Worm (Caenorhabditis elegans) whole organism, early embryonic: ENCODE results near the gene F58E6.6.

Experiments used
- B0310.2 ChIP-seq: sonication (generic microtip); optimal IDR thresholded peaks from 2 replicates; lab custom pipeline; 2016; ENCODE audit warnings: mild to moderate bottlenecking, missing genetic modification characterization, missing compliant biosample characterization
- F13C5.2 ChIP-seq: sonication (generic microtip); optimal IDR thresholded peaks from 2 replicates; lab custom pipeline; 2017; ENCODE audit warnings: mild to moderate bottlenecking, missing genetic modification characterization, inconsistent platforms, missing compliant biosample characterization
- aly-1 ChIP-seq: sonication (generic microtip); optimal IDR thresholded peaks from 2 replicates; lab custom pipeline; 2016; ENCODE audit warnings: missing genetic modification characterization, missing compliant biosample characterization
- ama-1 ChIP-seq: fragments of 150-350 bp; optimal IDR thresholded peaks from 2 replicates; lab custom pipeline; 2014
- ceh-13 ChIP-seq: fragments of 200-800 bp; sonication (Bioruptor generic); optimal IDR thresholded peaks from 2 replicates; lab custom pipeline; 2018; ENCODE audit warnings: mild to moderate bottlenecking, missing genetic modification characterization, missing compliant biosample characterization
- ceh-36 ChIP-seq: sonication (generic microtip); optimal IDR thresholded peaks from 2 replicates; lab custom pipeline; 2016; ENCODE audit warnings: missing genetic modification characterization, inconsistent platforms, missing compliant biosample characterization
- ets-7 ChIP-seq: sonication (generic microtip); optimal IDR thresholded peaks from 2 replicates; lab custom pipeline; 2016; ENCODE audit warnings: missing genotype, missing genetic modification characterization, missing compliant biosample characterization
- flt-1 ChIP-seq: fragments of 200-800 bp; sonication (Bioruptor generic); IDR thresholded peaks from 2 replicates; pipeline ENCODE4 v1.3.6; 2022; ENCODE audit warnings: missing genetic modification characterization, missing compliant biosample characterization
- hmbx-1 ChIP-seq: sonication (generic microtip); optimal IDR thresholded peaks from 2 replicates; lab custom pipeline; 2016; ENCODE audit warnings: mild to moderate bottlenecking, missing genetic modification characterization, missing compliant biosample characterization
- hmg-4 ChIP-seq: fragments of 200-800 bp; sonication (Bioruptor generic); optimal IDR thresholded peaks from 2 replicates; lab custom pipeline; 2018; ENCODE audit warnings: mild to moderate bottlenecking, missing genetic modification characterization, missing compliant biosample characterization
- hnd-1 ChIP-seq: sonication (generic microtip); optimal IDR thresholded peaks from 2 replicates; lab custom pipeline; 2016; ENCODE audit warnings: missing genetic modification characterization, missing compliant biosample characterization
- pes-1 ChIP-seq: fragments of 200-800 bp; sonication (Bioruptor generic); IDR thresholded peaks from 2 replicates; pipeline ENCODE4 v1.3.6; 2022; ENCODE audit warnings: missing genetic modification reagents, missing genetic modification characterization, missing compliant biosample characterization
- scrt-1 ChIP-seq: fragments of 200-800 bp; sonication (Bioruptor generic); IDR thresholded peaks from 2 replicates; pipeline ENCODE4 v1.3.6; 2022; ENCODE audit warnings: missing genetic modification characterization, missing compliant biosample characterization
- sea-1 ChIP-seq: fragments of 200-800 bp; sonication (Bioruptor generic); conservative IDR thresholded peaks from 2 replicates; pipeline ENCODE4 v1.3.6; 2022; ENCODE audit warnings: missing genetic modification characterization, missing compliant biosample characterization
- tbx-11 ChIP-seq: fragments of 200-800 bp; sonication (Bioruptor generic); IDR thresholded peaks from 2 replicates; pipeline ENCODE4 v1.3.6; 2022; ENCODE audit warnings: missing genetic modification characterization, missing compliant biosample characterization
- tbx-37 ChIP-seq: fragments of 200-800 bp; sonication (Bioruptor generic); conservative IDR thresholded peaks from 2 replicates; pipeline ENCODE4 v1.3.6; 2022; ENCODE audit warnings: missing genetic modification reagents, missing genetic modification characterization, missing compliant biosample characterization
- tra-4 ChIP-seq: sonication (generic microtip); optimal IDR thresholded peaks from 2 replicates; lab custom pipeline; 2017; ENCODE audit warnings: missing genetic modification characterization, missing compliant biosample characterization

F58E6.6 gene

ce11 chrV:9771311-9771710 is 18.5 kb upstream of the F58E6.6 start:
- TF ChIP-seq hmg-4 (GFP tag; lab: Kevin White, UChicago), result no peak
- no peak for TF ChIP-seq scrt-1 (GFP tag; lab: Robert Waterston, UW)
- no peak for TF ChIP-seq ceh-13
- TF ChIP-seq F13C5.2 (tag; lab: Kevin White, UChicago), result no peak

DNA sequence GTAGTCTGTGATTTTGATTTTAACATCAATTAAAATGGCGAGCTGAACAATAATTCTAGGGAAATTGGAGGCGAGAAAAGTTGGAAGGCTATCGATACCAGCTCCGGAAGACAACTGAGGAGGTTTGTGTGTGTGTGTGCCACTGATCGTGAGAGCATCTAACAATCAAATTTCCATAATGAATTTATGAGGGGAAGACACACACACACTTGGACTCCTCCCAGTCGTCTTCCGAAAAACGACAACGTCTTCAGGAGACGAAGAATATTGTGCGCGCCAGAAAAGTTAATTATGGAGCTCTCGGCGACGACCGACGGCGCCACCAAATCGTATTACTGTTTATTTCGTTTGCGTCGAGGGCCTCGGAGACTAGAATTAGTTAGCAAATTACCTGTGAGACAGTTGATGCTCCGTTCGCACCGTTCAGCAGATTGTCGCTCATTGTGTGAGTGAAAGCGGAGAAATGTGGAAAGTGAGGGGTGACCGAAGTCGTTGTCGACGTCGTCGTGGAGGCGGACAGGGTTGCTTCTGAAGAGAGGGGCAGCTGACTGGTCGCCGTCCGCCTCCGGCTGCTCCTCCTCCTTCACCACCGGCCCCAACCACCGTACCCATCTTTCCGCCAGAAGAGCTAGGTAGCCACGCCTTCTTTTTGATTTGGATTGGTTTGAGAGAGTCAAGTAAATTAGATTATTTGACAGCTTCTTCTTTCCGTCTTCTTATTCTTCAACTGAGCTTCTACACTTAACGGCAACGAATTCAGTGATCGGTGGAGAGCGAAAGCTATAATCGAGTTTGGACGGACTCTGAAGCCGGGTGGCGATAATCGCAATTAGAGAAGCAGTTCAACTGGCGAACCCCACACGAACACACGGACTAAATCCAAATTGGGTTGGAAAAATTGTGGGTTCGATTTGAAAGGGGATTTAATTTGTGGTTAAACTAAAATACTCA is 16.3 kb upstream of the F58E6.6 start, which contains the start of gene unc-42:
TSS of gene unc-42 (minus strand) at position 564 of the 951 bp plus-strand sequence.
- TF ChIP-seq aly-1 (tag; lab: Kevin White, UChicago), result no peak
- no peak for TF ChIP-seq ceh-36 (tag; lab: Kevin White, UChicago)

- TF ChIP-seq tbx-37 (GFP tag; lab: Robert Waterston, UW) (no peak), pes-1 (GFP tag; lab: Robert Waterston, UW) (no peak), ceh-36 (tag; lab: Kevin White, UChicago) (no peak), ets-7 (tag; lab: Kevin White, UChicago) (no peak), B0310.2 (tag; lab: Kevin White, UChicago) (no peak)
These were observed 15.1 kb upstream of the F58E6.6 start for ce11 chrV:9767941-9768340.

DNA sequence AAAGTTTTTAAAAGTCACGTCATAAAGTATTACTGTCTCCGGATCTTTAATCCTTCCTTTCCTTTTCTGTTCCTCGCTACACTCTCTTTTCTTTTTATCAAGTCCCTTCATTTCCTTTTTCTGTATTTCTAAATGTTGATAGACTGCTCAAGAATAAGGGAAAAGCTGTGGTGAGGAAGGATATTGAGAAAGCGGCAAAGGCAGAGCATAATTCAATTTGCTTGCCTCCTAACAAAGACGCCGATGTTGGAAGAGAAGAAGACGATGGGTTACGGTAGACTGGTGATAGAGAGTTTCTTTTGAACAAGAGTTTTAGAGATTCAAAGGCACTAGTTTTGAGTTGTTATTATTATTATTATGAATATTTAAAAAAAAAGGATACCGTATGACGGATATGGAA is 12.8 kb upstream of the F58E6.6 start:
- TF ChIP-seq ceh-13 (no peak), tra-4 (tag; lab: Kevin White, UChicago) (no peak), scrt-1 (GFP tag; lab: Robert Waterston, UW) (no peak), tbx-37 (GFP tag; lab: Robert Waterston, UW) (no peak), ama-1 (lab: Kevin White, UChicago) (no peak), hnd-1 (tag; lab: Kevin White, UChicago) (no peak), F13C5.2 (tag; lab: Kevin White, UChicago) (no peak)

ce11 chrV:9764552-9764951 is 11.7 kb upstream of the F58E6.6 start:
- no peak for TF ChIP-seq hmbx-1
- no peak for TF ChIP-seq B0310.2 (tag; lab: Kevin White, UChicago)
- TF ChIP-seq flt-1, result no peak
- TF ChIP-seq hmg-4 (GFP tag; lab: Kevin White, UChicago), result no peak
- TF ChIP-seq ceh-13, result no peak
- no peak for TF ChIP-seq ceh-36 (tag; lab: Kevin White, UChicago)
- no peak for TF ChIP-seq hnd-1 (tag; lab: Kevin White, UChicago)

DNA sequence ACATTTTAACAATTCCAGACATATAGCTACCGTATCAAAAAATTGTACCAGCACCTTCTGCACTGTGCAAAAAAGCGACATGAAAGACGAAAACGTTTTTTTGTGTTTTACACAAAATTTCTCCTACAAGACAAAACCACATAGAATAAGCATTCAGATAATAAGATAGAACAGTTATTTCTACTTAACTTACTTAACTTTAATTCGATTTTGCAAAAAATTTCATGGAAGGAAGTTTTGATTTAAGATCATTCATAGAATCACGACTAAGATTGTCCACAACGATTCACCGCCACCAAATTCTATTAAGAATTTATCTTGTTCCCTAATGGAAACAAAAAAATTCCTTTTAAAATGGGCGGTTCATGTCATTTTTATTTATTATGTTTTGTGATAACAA is 10.9 kb upstream of the F58E6.6 start:
- TF ChIP-seq hmbx-1, result no peak
- no peak for TF ChIP-seq ceh-36 (tag; lab: Kevin White, UChicago)
- TF ChIP-seq ceh-13, result no peak
- no peak for TF ChIP-seq flt-1
- TF ChIP-seq tbx-37 (GFP tag; lab: Robert Waterston, UW), result no peak
- no peak for TF ChIP-seq aly-1 (tag; lab: Kevin White, UChicago)
- TF ChIP-seq pes-1 (GFP tag; lab: Robert Waterston, UW), result no peak
- TF ChIP-seq scrt-1 (GFP tag; lab: Robert Waterston, UW), result no peak
- TF ChIP-seq ama-1 (lab: Kevin White, UChicago), result no peak

DNA sequence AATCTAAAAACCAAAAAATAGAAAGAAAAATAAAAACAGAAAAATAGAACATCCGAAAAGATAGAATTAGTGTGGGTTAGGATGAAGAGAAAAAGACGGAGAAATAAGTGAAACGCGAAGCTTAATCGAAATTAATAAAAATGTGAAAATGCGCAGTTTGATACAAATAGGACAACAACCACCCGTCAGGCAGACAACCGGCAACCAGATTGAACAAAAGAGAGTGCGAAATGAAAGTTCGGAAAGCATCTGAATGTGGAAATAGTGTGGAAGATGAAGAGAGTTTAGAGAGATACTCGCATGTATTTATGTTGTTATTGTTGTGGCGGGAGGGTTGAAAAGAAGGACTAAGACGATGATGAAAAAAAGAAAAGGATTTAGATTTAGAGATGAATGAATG is 5.6 kb upstream of the F58E6.6 start:
- TF ChIP-seq aly-1 (tag; lab: Kevin White, UChicago), result no peak
- no peak for TF ChIP-seq ama-1 (lab: Kevin White, UChicago)
- no peak for TF ChIP-seq B0310.2 (tag; lab: Kevin White, UChicago)
- TF ChIP-seq ceh-13, result no peak
- TF ChIP-seq ets-7 (tag; lab: Kevin White, UChicago), result no peak
- no peak for TF ChIP-seq hmg-4 (GFP tag; lab: Kevin White, UChicago)
- TF ChIP-seq hnd-1 (tag; lab: Kevin White, UChicago), result no peak
- TF ChIP-seq sea-1, result no peak
- TF ChIP-seq hmbx-1, result no peak
- no peak for TF ChIP-seq scrt-1 (GFP tag; lab: Robert Waterston, UW)
- no peak for TF ChIP-seq tbx-11 (GFP tag; lab: Robert Waterston, UW)
- no peak for TF ChIP-seq flt-1
- TF ChIP-seq ceh-36 (tag; lab: Kevin White, UChicago), result no peak
- no peak for TF ChIP-seq pes-1 (GFP tag; lab: Robert Waterston, UW)

DNA sequence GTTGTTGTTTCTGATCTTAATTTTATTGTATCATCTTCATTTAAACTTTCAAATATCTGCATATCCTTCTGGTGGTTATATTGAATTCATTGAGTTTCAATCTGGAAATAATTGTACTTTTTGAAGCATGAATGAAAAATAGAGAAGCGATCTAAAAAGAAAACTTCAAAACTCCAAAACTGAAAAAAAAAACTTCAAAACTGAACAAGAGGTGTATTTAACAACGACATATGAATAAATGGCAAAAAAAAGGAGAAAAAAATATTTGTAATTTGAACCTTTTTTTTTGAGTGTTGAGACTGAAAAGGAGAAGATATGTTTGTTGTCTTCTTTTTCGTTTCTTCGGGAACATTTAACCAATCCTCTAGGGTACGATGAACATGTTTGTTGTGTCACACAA is 5.1 kb upstream of the F58E6.6 start, which contains the start of gene F58E6.11:
TSS of gene F58E6.11 (minus strand) at position 101 of the 400 bp plus-strand sequence.
- TF ChIP-seq tbx-11 (GFP tag; lab: Robert Waterston, UW) (no peak), ceh-36 (tag; lab: Kevin White, UChicago) (no peak)

- no peak for TF ChIP-seq sea-1
- no peak for TF ChIP-seq ama-1 (lab: Kevin White, UChicago)
- no peak for TF ChIP-seq ceh-36 (tag; lab: Kevin White, UChicago)
- no peak for TF ChIP-seq pes-1 (GFP tag; lab: Robert Waterston, UW)
- TF ChIP-seq flt-1, result no peak
- no peak for TF ChIP-seq hnd-1 (tag; lab: Kevin White, UChicago)
- TF ChIP-seq scrt-1 (GFP tag; lab: Robert Waterston, UW), result no peak
- no peak for TF ChIP-seq B0310.2 (tag; lab: Kevin White, UChicago)
- TF ChIP-seq hmg-4 (GFP tag; lab: Kevin White, UChicago), result no peak
- TF ChIP-seq F13C5.2 (tag; lab: Kevin White, UChicago), result no peak
- no peak for TF ChIP-seq tbx-37 (GFP tag; lab: Robert Waterston, UW)
- no peak for TF ChIP-seq aly-1 (tag; lab: Kevin White, UChicago)
- TF ChIP-seq ceh-13, result no peak
- TF ChIP-seq tra-4 (tag; lab: Kevin White, UChicago), result no peak
- TF ChIP-seq tbx-11 (GFP tag; lab: Robert Waterston, UW), result no peak
- no peak for TF ChIP-seq hmbx-1
- TF ChIP-seq ets-7 (tag; lab: Kevin White, UChicago), result no peak
These were observed 3.4 kb upstream of the F58E6.6 start, which contains the start of gene hrg-3 for ce11 chrV:9756242-9756641. TSS of gene hrg-3 (plus strand) at chrV:9756468.
